Worm (Caenorhabditis elegans): Measurements from ENCODE around the gene cks-1.

ce11 chrIV:8523981-8524380 lies 10.3 kb downstream of the cks-1 start:
- no peak for TF ChIP-seq dve-1 (tag; optimal IDR thresholded peaks at IDR 0.05)
- no peak for TF ChIP-seq elt-2 (tag; optimal IDR thresholded peaks at IDR 0.05)
- TF ChIP-seq unc-42 (tag; optimal IDR thresholded peaks at IDR 0.05), result no peak
- TF ChIP-seq fkh-10 (GFP tag; optimal IDR thresholded peaks at IDR 0.05), result no peak
- TF ChIP-seq ceh-14 (tag; optimal IDR thresholded peaks at IDR 0.05), result no peak
- no peak for TF ChIP-seq mec-3 (tag; optimal IDR thresholded peaks at IDR 0.05; ENCODE audit: borderline replicate concordance)
- no peak for TF ChIP-seq ama-1 (optimal IDR thresholded peaks at IDR 0.05)
- TF ChIP-seq K09A11.1 (tag; optimal IDR thresholded peaks at IDR 0.05; ENCODE audit: insufficient read depth), result no peak
- no peak for TF ChIP-seq dmd-4 (tag; optimal IDR thresholded peaks at IDR 0.05; ENCODE audit: borderline replicate concordance)
- no peak for TF ChIP-seq unc-86 (tag; optimal IDR thresholded peaks at IDR 0.05)

Data from whole organism, late embryonic.